Worm (Caenorhabditis elegans): ENCODE measurements around the gene ZC412.10.

- TF ChIP-seq lsy-2 (tag; optimal IDR thresholded peaks at IDR 0.05) = no peak
- TF ChIP-seq egl-27 (tag; optimal IDR thresholded peaks at IDR 0.05) = no peak
- no peak for TF ChIP-seq lin-39 (tag; optimal IDR thresholded peaks at IDR 0.05)
- no peak for TF ChIP-seq ama-1 (optimal IDR thresholded peaks at IDR 0.05)
- TF ChIP-seq F44E2.7 (GFP tag; IDR thresholded peaks at IDR 0.05) = no peak
- TF ChIP-seq F26F4.8 (GFP tag; conservative IDR thresholded peaks at IDR 0.05) = no peak
- no peak for TF ChIP-seq pqm-1 (tag; optimal IDR thresholded peaks at IDR 0.05)
- TF ChIP-seq fkh-10 (GFP tag; optimal IDR thresholded peaks at IDR 0.05) = no peak
- TF ChIP-seq mdt-29 (GFP tag; IDR thresholded peaks at IDR 0.05) = no peak
- no peak for TF ChIP-seq nhr-25 (tag; optimal IDR thresholded peaks at IDR 0.05; ENCODE audit: borderline replicate concordance, insufficient read depth)
Observed at ce11 chrV:14909331-14909835, 32.8 kb upstream of the ZC412.10 start, which contains the start of gene H12D21.9.
